Fruit fly (Drosophila melanogaster) whole organism, embryonic: ENCODE measurements around the gene Jhbp3.

Experiments used
- CG10366 ChIP-seq: fragments of 200-800 bp; sonication (Bioruptor generic); IDR thresholded peaks from 2 replicates; pipeline ENCODE4 v1.3.6; 2022; ENCODE audit warnings: missing biosample characterization, missing genetic modification characterization
- CG10979 ChIP-seq: fragments of 200-800 bp; sonication (Bioruptor generic); optimal IDR thresholded peaks from 2 replicates; lab custom pipeline; 2018; ENCODE audit warnings: missing biosample characterization, mild to moderate bottlenecking, missing genetic modification characterization, moderate library complexity
- CG11456 ChIP-seq: fragments of 200-800 bp; sonication (Bioruptor generic); IDR thresholded peaks from 3 replicates; pipeline ENCODE4 v1.3.6; 2022; ENCODE audit warnings: missing biosample characterization, missing genetic modification characterization
- CG11723 ChIP-seq: fragments of 200-800 bp; sonication (Bioruptor generic); optimal IDR thresholded peaks from 2 replicates; lab custom pipeline; 2017; ENCODE audit warnings: missing biosample characterization, mild to moderate bottlenecking, missing genetic modification characterization
- CG12391 ChIP-seq: fragments of 200-800 bp; sonication (Bioruptor generic); optimal IDR thresholded peaks from 3 replicates; lab custom pipeline; 2018; ENCODE audit warnings: missing biosample characterization, mild to moderate bottlenecking, missing genetic modification characterization, moderate library complexity
- CG12942 ChIP-seq: fragments of 200-800 bp; sonication (Bioruptor generic); optimal IDR thresholded peaks from 3 replicates; lab custom pipeline; 2016; ENCODE audit warnings: missing biosample characterization, missing genetic modification characterization
- CG15696 ChIP-seq: fragments of 200-800 bp; sonication (Bioruptor generic); optimal IDR thresholded peaks from 2 replicates; lab custom pipeline; 2019; ENCODE audit warnings: missing biosample characterization, mild to moderate bottlenecking, missing genetic modification characterization, moderate library complexity
- CG16779 ChIP-seq: fragments of 200-800 bp; sonication (Bioruptor generic); IDR thresholded peaks from 2 replicates; pipeline ENCODE4 v1.3.6; 2022; ENCODE audit warnings: missing biosample characterization, missing genetic modification characterization
- CG16863 ChIP-seq: fragments of 200-800 bp; sonication (Bioruptor generic); optimal IDR thresholded peaks from 3 replicates; lab custom pipeline; 2016; ENCODE audit warnings: missing biosample characterization, missing genetic modification characterization
- CG17328 ChIP-seq: fragments of 200-800 bp; sonication (Bioruptor generic); IDR thresholded peaks from 2 replicates; pipeline ENCODE4 v1.3.6; 2022; ENCODE audit warnings: missing biosample characterization, missing genetic modification characterization
- CG17361 ChIP-seq: fragments of 200-800 bp; sonication (Bioruptor generic); IDR thresholded peaks from 3 replicates; pipeline ENCODE4 v1.3.6; 2022; ENCODE audit warnings: missing biosample characterization, missing genetic modification characterization
- CG17568 ChIP-seq: fragments of 200-800 bp; sonication (Bioruptor generic); optimal IDR thresholded peaks from 2 replicates; lab custom pipeline; 2018; ENCODE audit warnings: missing biosample characterization, mild to moderate bottlenecking, missing genetic modification characterization, moderate library complexity
- CG2199 ChIP-seq: fragments of 200-800 bp; sonication (Bioruptor generic); IDR thresholded peaks from 3 replicates; pipeline ENCODE4 v1.3.6; 2022; ENCODE audit warnings: missing biosample characterization, missing genetic modification characterization
- CG2202 ChIP-seq: fragments of 200-800 bp; sonication (Bioruptor generic); optimal IDR thresholded peaks from 2 replicates; lab custom pipeline; 2018; ENCODE audit warnings: missing biosample characterization, mild to moderate bottlenecking, missing genetic modification characterization
- CG31388 ChIP-seq: fragments of 200-800 bp; sonication (Bioruptor generic); optimal IDR thresholded peaks from 2 replicates; lab custom pipeline; 2016; ENCODE audit warnings: missing biosample characterization, missing genetic modification characterization
- CG31441 ChIP-seq: fragments of 200-800 bp; sonication (Bioruptor generic); IDR thresholded peaks from 2 replicates; pipeline ENCODE4 v1.3.6; 2022; ENCODE audit warnings: missing biosample characterization, missing genetic modification characterization
- CG32772 ChIP-seq: fragments of 200-800 bp; sonication (Bioruptor generic); IDR thresholded peaks from 2 replicates; pipeline ENCODE4 v1.3.6; 2022; ENCODE audit warnings: missing biosample characterization, missing genetic modification characterization
- CG5953 ChIP-seq: fragments of 200-800 bp; sonication (Bioruptor generic); IDR thresholded peaks from 2 replicates; pipeline ENCODE4 v1.3.6; 2022; ENCODE audit warnings: missing biosample characterization, missing genetic modification characterization
- Camta ChIP-seq: fragments of 200-800 bp; sonication (Bioruptor generic); optimal IDR thresholded peaks from 2 replicates; lab custom pipeline; 2016; ENCODE audit warnings: missing biosample characterization, missing genetic modification characterization
- Dll ChIP-seq: fragments of 200-800 bp; sonication (Bioruptor generic); IDR thresholded peaks from 4 replicates; pipeline ENCODE4 v1.3.6; 2022; ENCODE audit warnings: missing biosample characterization, missing genetic modification characterization; ENCODE audit not compliant: partially characterized antibody
- Drgx ChIP-seq: fragments of 200-800 bp; sonication (Bioruptor generic); IDR thresholded peaks from 2 replicates; pipeline ENCODE4 v1.3.6; 2022; ENCODE audit warnings: missing biosample characterization, missing genetic modification characterization
- E2f2 ChIP-seq: fragments of 200-800 bp; sonication (Bioruptor generic); IDR thresholded peaks from 2 replicates; pipeline ENCODE4 v1.3.6; 2022; ENCODE audit warnings: missing biosample characterization, missing genetic modification characterization
- Hr51 ChIP-seq, 2 experiments: fragments of 200-800 bp; sonication (Bioruptor generic); optimal IDR thresholded peaks; 2 replicates in 1 of 2; 3 replicates in 1 of 2; lab custom pipeline; 2016 to 2018; ENCODE audit warnings: missing biosample characterization in 2 of 2, missing genetic modification characterization in 2 of 2, mild to moderate bottlenecking in 1 of 2, moderate library complexity in 1 of 2
- Jarid2 ChIP-seq: fragments of 200-800 bp; sonication (Bioruptor generic); optimal IDR thresholded peaks from 3 replicates; lab custom pipeline; 2017; ENCODE audit warnings: mild to moderate bottlenecking, missing biosample characterization, missing genetic modification reagents, missing genetic modification characterization
- MTF-1 ChIP-seq: fragments of 200-800 bp; sonication (Bioruptor generic); optimal IDR thresholded peaks from 2 replicates; lab custom pipeline; 2018; ENCODE audit warnings: missing biosample characterization, mild to moderate bottlenecking, missing genetic modification characterization, borderline replicate concordance
- Meics ChIP-seq: fragments of 200-800 bp; sonication (Bioruptor generic); optimal IDR thresholded peaks from 2 replicates; lab custom pipeline; 2017; ENCODE audit warnings: missing biosample characterization, mild to moderate bottlenecking, missing genetic modification characterization
- Sin3A ChIP-seq: fragments of >200 bp; optimal IDR thresholded peaks from 2 replicates; lab custom pipeline; 2018
- Sox102F ChIP-seq: fragments of 200-800 bp; sonication (Bioruptor generic); optimal IDR thresholded peaks from 2 replicates; lab custom pipeline; 2018; ENCODE audit warnings: missing biosample characterization, mild to moderate bottlenecking, missing genetic modification characterization, moderate library complexity
- az2 ChIP-seq: fragments of 200-800 bp; sonication (Bioruptor generic); optimal IDR thresholded peaks from 3 replicates; lab custom pipeline; 2016; ENCODE audit warnings: missing biosample characterization, missing genetic modification characterization
- chif ChIP-seq, 2 experiments: fragments of 200-800 bp; sonication (Bioruptor generic); optimal IDR thresholded peaks; 3 replicates each; lab custom pipeline; 2016; ENCODE audit warnings: missing biosample characterization in 2 of 2, missing genetic modification characterization in 2 of 2
- ci ChIP-seq: fragments of 200-800 bp; sonication (Bioruptor generic); IDR thresholded peaks from 3 replicates; pipeline ENCODE4 v1.3.6; 2022; ENCODE audit warnings: missing biosample characterization, missing genetic modification characterization
- da ChIP-seq: fragments of 200-800 bp; sonication (Bioruptor generic); optimal IDR thresholded peaks from 2 replicates; lab custom pipeline; 2016; ENCODE audit warnings: missing biosample characterization, missing genetic modification characterization
- danr ChIP-seq: fragments of 200-800 bp; sonication (Bioruptor generic); IDR thresholded peaks from 2 replicates; pipeline ENCODE4 v1.3.6; 2022; ENCODE audit warnings: missing biosample characterization, missing genetic modification characterization
- dmrt11E ChIP-seq: fragments of 200-800 bp; sonication (Bioruptor generic); optimal IDR thresholded peaks from 3 replicates; lab custom pipeline; 2018; ENCODE audit warnings: missing biosample characterization, mild to moderate bottlenecking, missing genetic modification characterization, moderate library complexity
- esg ChIP-seq: fragments of 200-800 bp; sonication (Bioruptor generic); conservative IDR thresholded peaks from 2 replicates; pipeline ENCODE4 v1.3.6; 2022; ENCODE audit warnings: missing biosample characterization, missing genetic modification characterization
- eve ChIP-seq, 2 experiments: fragments of >200 bp; optimal IDR thresholded peaks; 2 replicates each; lab custom pipeline; 2017; ENCODE audit warnings: missing biosample characterization in 2 of 2, missing genetic modification characterization in 2 of 2
- fd102C ChIP-seq: fragments of 200-800 bp; sonication (Bioruptor generic); optimal IDR thresholded peaks from 2 replicates; lab custom pipeline; 2018; ENCODE audit warnings: missing biosample characterization, mild to moderate bottlenecking, missing genetic modification characterization, moderate library complexity
- fd96Cb ChIP-seq: fragments of 200-800 bp; sonication (Bioruptor generic); optimal IDR thresholded peaks from 2 replicates; lab custom pipeline; 2018; ENCODE audit warnings: missing biosample characterization, mild to moderate bottlenecking, missing genetic modification characterization, moderate library complexity
- gce ChIP-seq: fragments of 200-800 bp; sonication (Bioruptor generic); IDR thresholded peaks from 3 replicates; pipeline ENCODE4 v1.3.6; 2022; ENCODE audit warnings: missing biosample characterization, missing genetic modification characterization
- jing ChIP-seq: fragments of 200-800 bp; sonication (Bioruptor generic); optimal IDR thresholded peaks from 2 replicates; lab custom pipeline; 2018; ENCODE audit warnings: missing biosample characterization, mild to moderate bottlenecking, missing genetic modification characterization
- pho ChIP-seq: fragments of 200-800 bp; sonication (Bioruptor generic); optimal IDR thresholded peaks from 2 replicates; lab custom pipeline; 2016; ENCODE audit warnings: missing biosample characterization, missing genetic modification characterization
- phol ChIP-seq: fragments of 200-800 bp; sonication (Bioruptor generic); optimal IDR thresholded peaks from 3 replicates; lab custom pipeline; 2018; ENCODE audit warnings: missing biosample characterization, mild to moderate bottlenecking, missing genetic modification characterization, moderate library complexity
- pnt ChIP-seq: fragments of 200-800 bp; sonication (Bioruptor generic); optimal IDR thresholded peaks from 3 replicates; lab custom pipeline; 2016; ENCODE audit warnings: missing biosample characterization, missing genetic modification characterization
- pros ChIP-seq: fragments of 200-800 bp; sonication (Bioruptor generic); optimal IDR thresholded peaks from 3 replicates; lab custom pipeline; 2019; ENCODE audit warnings: missing biosample characterization, mild to moderate bottlenecking, missing genetic modification characterization, moderate library complexity
- sisA ChIP-seq: fragments of 200-800 bp; sonication (Bioruptor generic); IDR thresholded peaks from 2 replicates; pipeline ENCODE4 v1.3.6; 2022; ENCODE audit warnings: missing biosample characterization, missing genetic modification characterization
- tin ChIP-seq: fragments of 200-800 bp; sonication (Bioruptor generic); optimal IDR thresholded peaks from 3 replicates; lab custom pipeline; 2016; ENCODE audit warnings: missing biosample characterization, missing genetic modification characterization
- zen ChIP-seq: fragments of 200-800 bp; sonication (Bioruptor generic); optimal IDR thresholded peaks from 3 replicates; lab custom pipeline; 2018; ENCODE audit warnings: missing biosample characterization, mild to moderate bottlenecking, missing genetic modification characterization, moderate library complexity
- zen2 ChIP-seq: fragments of 200-800 bp; sonication (Bioruptor generic); IDR thresholded peaks from 3 replicates; pipeline ENCODE4 v1.3.6; 2022; ENCODE audit warnings: missing biosample characterization, missing genetic modification characterization; ENCODE audit not compliant: partially characterized antibody

The Jhbp3 gene

DNA sequence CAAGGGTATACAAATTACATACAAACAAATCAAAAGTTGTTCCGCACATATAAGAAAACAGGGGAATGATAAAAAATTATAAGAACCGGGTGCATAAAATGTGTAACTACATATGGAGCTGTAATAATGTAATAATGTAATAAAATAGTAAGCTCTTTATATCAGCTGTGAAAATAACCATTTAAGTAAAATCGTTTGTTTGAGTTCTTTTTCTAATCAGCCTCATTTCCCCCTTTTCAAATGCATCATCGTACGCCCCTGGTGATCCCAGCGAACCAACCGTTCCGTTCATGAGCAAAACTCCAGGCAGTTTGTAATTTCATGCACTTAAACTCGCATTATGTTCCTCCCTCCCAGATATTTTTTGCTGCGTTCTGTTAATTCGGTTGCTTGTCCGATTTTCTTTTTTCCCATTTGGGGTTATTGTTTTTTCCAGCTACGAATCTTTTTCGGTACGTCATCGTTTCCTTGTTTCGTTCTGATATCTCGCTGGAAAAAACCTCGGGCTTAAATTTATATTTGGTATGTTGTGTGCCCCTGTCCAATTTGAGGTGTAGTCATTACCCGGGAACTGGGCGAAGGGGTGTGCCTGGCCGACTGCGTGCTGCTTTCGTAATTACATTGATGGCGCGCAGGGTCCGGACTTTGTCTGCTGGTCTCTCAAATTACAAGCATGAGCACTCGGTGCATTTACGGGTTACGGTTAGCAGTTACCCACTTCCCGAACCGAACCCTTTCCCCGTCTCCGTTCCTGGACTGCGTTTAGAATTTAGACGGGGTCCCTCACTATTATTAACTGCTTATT lies 42.5 kb upstream of the Jhbp3 start (continued):
- TF ChIP-seq CG10366 (GFP tag; lab: Robert Waterston, UW) (peak; percentile 33; the same call in 1 of the 2 replicates), da (no peak), E2f2 (GFP tag; lab: Robert Waterston, UW) (0 out of 2 replicates have a peak, but pooled peaks have one; percentile 7), az2 (GFP tag; lab: Kevin White, UChicago) (peak; percentile 13), CG32772 (GFP tag; lab: Robert Waterston, UW) (peak; percentile 31; the same call in 1 of the 2 replicates), CG12391 (tag; lab: Kevin White, UChicago) (peak; percentile 23), CG10979 (peak; percentile 50), fd102C (GFP tag; lab: Kevin White, UChicago) (no peak), pros (peak; percentile 93), CG2202 (tag; lab: Kevin White, UChicago) (peak; percentile 24), Jarid2 (GFP tag; lab: Kevin White, UChicago) (peak; percentile 11), CG17568 (GFP tag; lab: Kevin White, UChicago) (peak; percentile 8), zen2 (GFP tag; lab: Robert Waterston, UW) (no peak), jing (no peak), MTF-1 (GFP tag; lab: Kevin White, UChicago) (no peak), Sox102F (GFP tag; lab: Kevin White, UChicago) (peak; percentile 34), pnt (GFP tag; lab: Kevin White, UChicago) (peak; percentile 1), danr (GFP tag; lab: Robert Waterston, UW) (no peak), esg (GFP tag; lab: Robert Waterston, UW) (0 out of 2 replicates have a peak, but pooled peaks have one; percentile 22), ci (peak; percentile 63; the same call in 2 of the 3 replicates), CG17361 (peak; percentile 47; the same call in 1 of the 3 replicates), gce (GFP tag; lab: Robert Waterston, UW) (0 out of 3 replicates have a peak, but pooled peaks have one; percentile 45), CG17328 (GFP tag; lab: Robert Waterston, UW) (peak; percentile 48; the same call in 1 of the 2 replicates), CG11723 (GFP tag; lab: Kevin White, UChicago) (no peak), CG2199 (GFP tag; lab: Robert Waterston, UW) (peak; percentile 86; the same call in 1 of the 3 replicates), Hr51 (GFP tag; optimal IDR thresholded peaks at IDR 0.05; lab: Kevin White, UChicago) (peak in 1 of 2 experiments; percentile 13), CG5953 (GFP tag; lab: Robert Waterston, UW) (0 out of 2 replicates have a peak, but pooled peaks have one; percentile 36), pho (GFP tag; lab: Kevin White, UChicago) (no peak), CG31441 (GFP tag; lab: Robert Waterston, UW) (0 out of 2 replicates have a peak, but pooled peaks have one; percentile 13), Camta (no peak), CG15696 (tag; lab: Kevin White, UChicago) (peak; percentile 5), Drgx (GFP tag; lab: Robert Waterston, UW) (peak; percentile 53), eve (GFP tag; optimal IDR thresholded peaks at IDR 0.05; lab: Kevin White, UChicago) (peak in 1 of 2 experiments; percentile 78), Dll (GFP tag; lab: Robert Waterston, UW) (0 out of 4 replicates have a peak, but pooled peaks have one; percentile 21), CG31388 (GFP tag; lab: Kevin White, UChicago) (no peak), CG12942 (GFP tag; lab: Kevin White, UChicago) (no peak), chif (GFP tag; optimal IDR thresholded peaks at IDR 0.05; lab: Kevin White, UChicago) (peak in 1 of 2 experiments; percentile 15), phol (tag; lab: Kevin White, UChicago) (peak; percentile 36), Meics (GFP tag; lab: Kevin White, UChicago) (no peak), sisA (peak; percentile 36; the same call in 1 of the 2 replicates), CG16779 (no peak), zen (tag; lab: Kevin White, UChicago) (peak; percentile 25), Sin3A (lab: Kevin White, UChicago) (no peak), CG16863 (GFP tag; lab: Kevin White, UChicago) (peak; percentile 10), CG11456 (peak; percentile 4; the same call in 1 of the 3 replicates), fd96Cb (tag; lab: Kevin White, UChicago) (peak; percentile 53), dmrt11E (peak; percentile 42), tin (no peak)
